Worm (Caenorhabditis elegans) whole organism, early embryonic: ENCODE measurements around the gene F23D12.4.

Experiments
- B0310.2 ChIP-seq: sonication (generic microtip); optimal IDR thresholded peaks from 2 replicates; lab custom pipeline; 2016; ENCODE audit warnings: mild to moderate bottlenecking, missing genetic modification characterization, missing compliant biosample characterization
- F13C5.2 ChIP-seq: sonication (generic microtip); optimal IDR thresholded peaks from 2 replicates; lab custom pipeline; 2017; ENCODE audit warnings: mild to moderate bottlenecking, missing genetic modification characterization, inconsistent platforms, missing compliant biosample characterization
- ama-1 ChIP-seq: fragments of 150-350 bp; optimal IDR thresholded peaks from 2 replicates; lab custom pipeline; 2014
- ceh-13 ChIP-seq: fragments of 200-800 bp; sonication (Bioruptor generic); optimal IDR thresholded peaks from 2 replicates; lab custom pipeline; 2018; ENCODE audit warnings: mild to moderate bottlenecking, missing genetic modification characterization, missing compliant biosample characterization
- ceh-36 ChIP-seq: sonication (generic microtip); optimal IDR thresholded peaks from 2 replicates; lab custom pipeline; 2016; ENCODE audit warnings: missing genetic modification characterization, inconsistent platforms, missing compliant biosample characterization
- ets-7 ChIP-seq: sonication (generic microtip); optimal IDR thresholded peaks from 2 replicates; lab custom pipeline; 2016; ENCODE audit warnings: missing genotype, missing genetic modification characterization, missing compliant biosample characterization
- flt-1 ChIP-seq: fragments of 200-800 bp; sonication (Bioruptor generic); IDR thresholded peaks from 2 replicates; pipeline ENCODE4 v1.3.6; 2022; ENCODE audit warnings: missing genetic modification characterization, missing compliant biosample characterization
- hmbx-1 ChIP-seq: sonication (generic microtip); optimal IDR thresholded peaks from 2 replicates; lab custom pipeline; 2016; ENCODE audit warnings: mild to moderate bottlenecking, missing genetic modification characterization, missing compliant biosample characterization
- pes-1 ChIP-seq: fragments of 200-800 bp; sonication (Bioruptor generic); IDR thresholded peaks from 2 replicates; pipeline ENCODE4 v1.3.6; 2022; ENCODE audit warnings: missing genetic modification reagents, missing genetic modification characterization, missing compliant biosample characterization
- scrt-1 ChIP-seq: fragments of 200-800 bp; sonication (Bioruptor generic); IDR thresholded peaks from 2 replicates; pipeline ENCODE4 v1.3.6; 2022; ENCODE audit warnings: missing genetic modification characterization, missing compliant biosample characterization
- sea-1 ChIP-seq: fragments of 200-800 bp; sonication (Bioruptor generic); conservative IDR thresholded peaks from 2 replicates; pipeline ENCODE4 v1.3.6; 2022; ENCODE audit warnings: missing genetic modification characterization, missing compliant biosample characterization
- tbx-11 ChIP-seq: fragments of 200-800 bp; sonication (Bioruptor generic); IDR thresholded peaks from 2 replicates; pipeline ENCODE4 v1.3.6; 2022; ENCODE audit warnings: missing genetic modification characterization, missing compliant biosample characterization
- tbx-37 ChIP-seq: fragments of 200-800 bp; sonication (Bioruptor generic); conservative IDR thresholded peaks from 2 replicates; pipeline ENCODE4 v1.3.6; 2022; ENCODE audit warnings: missing genetic modification reagents, missing genetic modification characterization, missing compliant biosample characterization
- tra-4 ChIP-seq: sonication (generic microtip); optimal IDR thresholded peaks from 2 replicates; lab custom pipeline; 2017; ENCODE audit warnings: missing genetic modification characterization, missing compliant biosample characterization

DNA sequence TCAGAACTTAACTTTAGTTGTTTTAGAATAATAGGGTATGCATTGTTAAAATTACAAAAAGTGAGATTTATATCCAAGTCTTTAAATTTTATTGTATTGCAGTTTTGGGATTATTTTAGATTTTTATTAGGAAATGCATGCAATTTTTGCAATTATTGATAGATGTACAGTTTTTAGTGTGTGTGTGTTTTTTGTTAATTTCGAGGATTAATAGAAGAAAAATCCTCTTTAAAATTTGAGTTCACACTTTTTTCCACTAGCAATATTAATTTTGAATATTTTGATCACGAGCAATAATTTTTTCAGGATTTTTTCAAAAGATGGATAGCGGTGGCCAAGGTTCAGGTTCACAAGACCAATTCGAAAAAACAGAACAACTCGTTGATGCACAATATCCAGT is 3.1 kb downstream of the F23D12.4 start, which contains the start of gene jmjd-3.2:
- no peak for TF ChIP-seq scrt-1
- no peak for TF ChIP-seq hmbx-1 (tag; lab: Kevin White, UChicago)
- no peak for TF ChIP-seq ama-1
- TF ChIP-seq sea-1: no peak
- no peak for TF ChIP-seq flt-1
- TF ChIP-seq F13C5.2 (tag; lab: Kevin White, UChicago): no peak
- TF ChIP-seq ets-7 (tag; lab: Kevin White, UChicago): no peak
- no peak for TF ChIP-seq pes-1 (GFP tag; lab: Robert Waterston, UW)
- no peak for TF ChIP-seq ceh-13 (GFP tag; lab: Kevin White, UChicago)
- no peak for TF ChIP-seq ceh-36 (tag; lab: Kevin White, UChicago)
- TF ChIP-seq tbx-37: no peak
- TF ChIP-seq B0310.2: no peak
- TF ChIP-seq tbx-11: no peak
- no peak for TF ChIP-seq tra-4 (tag; lab: Kevin White, UChicago)
